Worm (Caenorhabditis elegans) whole organism, L4/young adult: ENCODE results near the gene dnj-3.

Source experiments
- W03F9.2 ChIP-seq: fragments of 150-350 bp; optimal IDR thresholded peaks from 2 replicates; lab custom pipeline; 2014; ENCODE audit warnings: missing biosample characterization, missing genetic modification characterization
- dao-5 ChIP-seq: sonication (generic microtip); optimal IDR thresholded peaks from 2 replicates; lab custom pipeline; 2016; ENCODE audit warnings: missing genotype, missing genetic modification characterization, moderate library complexity, missing compliant biosample characterization
- him-1 ChIP-seq: sonication (generic microtip); optimal IDR thresholded peaks from 2 replicates; lab custom pipeline; 2016; ENCODE audit warnings: missing genotype, missing genetic modification reagents, missing genetic modification characterization, missing compliant biosample characterization

- TF ChIP-seq him-1 (tag; lab: Kevin White, UChicago) = no peak
- TF ChIP-seq dao-5 (tag; lab: Kevin White, UChicago) = no peak
- TF ChIP-seq W03F9.2 (tag; lab: Kevin White, UChicago) = no peak
Measured at ce11 chrV:15028896-15029519, 39.5 kb upstream of the dnj-3 start, which contains the start of gene F14H8.8.
